Worm (Caenorhabditis elegans): ENCODE data around the gene C52B9.4.

- no peak for TF ChIP-seq ref-1 (GFP tag; conservative IDR thresholded peaks at IDR 0.05)
- no peak for TF ChIP-seq ztf-29 (GFP tag; IDR thresholded peaks at IDR 0.05)
- no peak for TF ChIP-seq cog-1 (tag; optimal IDR thresholded peaks at IDR 0.05)
- TF ChIP-seq flt-1 (GFP tag; IDR thresholded peaks at IDR 0.05): no peak
- no peak for TF ChIP-seq tab-1 (GFP tag; IDR thresholded peaks at IDR 0.05)
- 0 out of 2 replicates have a peak, but pooled peaks have one; percentile 24 for TF ChIP-seq ztf-23 (GFP tag; IDR thresholded peaks at IDR 0.05)
Measured at ce11 chrX:4246237-4246697, 14.2 kb upstream of the C52B9.4 start.
